Worm (Caenorhabditis elegans): Measurements from ENCODE around the gene C31B8.9.

ce11 chrV:2883097-2883496, 29.7 kb downstream of the C31B8.9 start:
- TF ChIP-seq hlh-30 (tag; optimal IDR thresholded peaks at IDR 0.05; ENCODE audit: insufficient read depth) (no peak), aha-1 (tag) (no peak), nhr-6 (tag; optimal IDR thresholded peaks at IDR 0.05) (no peak), ceh-62 (tag; optimal IDR thresholded peaks at IDR 0.05) (no peak), lin-39 (tag; optimal IDR thresholded peaks at IDR 0.05) (no peak), gei-8 (GFP tag; optimal IDR thresholded peaks at IDR 0.05) (no peak), ceh-82 (tag; optimal IDR thresholded peaks at IDR 0.05) (no peak), nhr-237 (tag; optimal IDR thresholded peaks at IDR 0.05) (no peak), pha-4 (GFP tag; IDR thresholded peaks at IDR 0.05) (no peak), pha-4 (tag; optimal IDR thresholded peaks at IDR 0.05) (no peak), snpc-4 (tag; optimal IDR thresholded peaks at IDR 0.05) (no peak), nhr-10 (tag; optimal IDR thresholded peaks at IDR 0.05) (no peak), mdl-1 (tag; optimal IDR thresholded peaks at IDR 0.05) (no peak), ceh-44 (GFP tag; IDR thresholded peaks at IDR 0.05) (no peak), nhr-11 (tag; optimal IDR thresholded peaks at IDR 0.05) (no peak)

Data from whole organism, L4 larva.